Fruit fly (Drosophila melanogaster): ENCODE measurements around the gene CG34175.

Gene CG34175

DNA sequence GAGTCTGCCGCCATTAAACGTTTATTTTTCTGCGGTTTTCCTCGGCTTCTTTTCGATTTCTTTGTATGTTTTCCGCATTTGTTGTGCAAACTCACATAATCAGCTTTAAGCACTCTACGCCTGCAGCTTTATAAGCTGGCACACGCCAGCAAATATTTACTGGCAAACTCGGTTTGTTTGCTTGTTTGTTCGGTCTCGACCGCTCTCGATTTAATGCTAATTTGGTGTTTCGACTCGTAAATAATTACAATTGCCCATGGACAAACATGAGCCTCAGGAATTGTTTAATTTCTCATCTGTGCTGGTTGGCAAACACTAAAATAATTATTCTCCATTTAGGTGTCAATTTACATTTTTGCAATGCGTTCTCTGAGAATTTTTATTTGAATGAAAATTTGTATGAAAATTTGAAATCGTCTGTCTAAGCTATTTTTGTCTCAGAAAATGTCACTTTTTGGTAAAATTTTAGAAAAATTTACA lies at the start of gene CG34175:
Gene CG34175, plus strand, starts transcription at position 430 of the 480 bp plus-strand sequence.
- no peak for TF ChIP-seq EcR (GFP tag; optimal IDR thresholded peaks at IDR 0.05)

DNA sequence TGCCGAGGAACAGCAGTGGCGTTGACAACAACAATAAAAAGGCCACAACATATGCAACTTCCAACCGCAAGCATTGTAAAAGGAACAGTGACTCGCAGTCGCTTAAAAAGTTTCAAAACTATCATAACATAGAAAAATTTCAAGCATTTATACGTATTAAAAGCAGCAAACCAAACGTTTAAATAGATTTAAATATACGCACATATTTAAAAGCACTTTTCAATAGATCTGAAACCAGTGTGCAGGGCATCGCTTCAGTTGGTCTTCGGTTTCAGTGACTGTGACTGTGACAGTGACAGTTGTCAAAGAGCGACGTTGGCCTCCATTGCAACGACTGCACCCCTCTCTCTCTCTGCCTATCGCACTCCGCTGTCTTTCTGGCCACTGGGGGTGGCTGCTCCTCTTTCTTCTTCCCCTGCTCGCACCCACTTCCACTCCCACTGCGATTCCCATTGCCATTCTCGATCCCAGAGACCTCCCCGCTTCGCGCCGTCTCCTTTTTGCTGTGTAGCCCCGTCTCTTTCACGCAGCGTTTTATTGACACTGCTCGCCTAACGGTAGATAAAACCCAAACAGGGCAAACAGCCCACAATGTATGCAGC lies 49.6 kb upstream of the CG34175 start:
- TF ChIP-seq psq (optimal IDR thresholded peaks at IDR 0.05) (no peak), EcR (GFP tag; optimal IDR thresholded peaks at IDR 0.05) (no peak), Dll (optimal IDR thresholded peaks at IDR 0.05) (no peak), CG8478 (optimal IDR thresholded peaks at IDR 0.05) (no peak), pan (optimal IDR thresholded peaks at IDR 0.05) (no peak)

- TF ChIP-seq usp (GFP tag; optimal IDR thresholded peaks at IDR 0.05): no peak
- TF ChIP-seq EcR (GFP tag; optimal IDR thresholded peaks at IDR 0.05): no peak
- no peak for TF ChIP-seq CG8478 (optimal IDR thresholded peaks at IDR 0.05)
- no peak for TF ChIP-seq Dll (optimal IDR thresholded peaks at IDR 0.05)
- TF ChIP-seq pan (optimal IDR thresholded peaks at IDR 0.05): no peak
Observed at dm6 chr2L:3351575-3352219, 46.1 kb upstream of the CG34175 start.

- no peak for TF ChIP-seq CG8478 (optimal IDR thresholded peaks at IDR 0.05)
- no peak for TF ChIP-seq EcR (GFP tag; optimal IDR thresholded peaks at IDR 0.05)
- TF ChIP-seq pan (optimal IDR thresholded peaks at IDR 0.05): no peak
- TF ChIP-seq usp (GFP tag; optimal IDR thresholded peaks at IDR 0.05): no peak
- TF ChIP-seq psq (optimal IDR thresholded peaks at IDR 0.05): no peak
- TF ChIP-seq Dll (optimal IDR thresholded peaks at IDR 0.05): no peak
Observed at dm6 chr2L:3352927-3353326, 44.9 kb upstream of the CG34175 start.

DNA sequence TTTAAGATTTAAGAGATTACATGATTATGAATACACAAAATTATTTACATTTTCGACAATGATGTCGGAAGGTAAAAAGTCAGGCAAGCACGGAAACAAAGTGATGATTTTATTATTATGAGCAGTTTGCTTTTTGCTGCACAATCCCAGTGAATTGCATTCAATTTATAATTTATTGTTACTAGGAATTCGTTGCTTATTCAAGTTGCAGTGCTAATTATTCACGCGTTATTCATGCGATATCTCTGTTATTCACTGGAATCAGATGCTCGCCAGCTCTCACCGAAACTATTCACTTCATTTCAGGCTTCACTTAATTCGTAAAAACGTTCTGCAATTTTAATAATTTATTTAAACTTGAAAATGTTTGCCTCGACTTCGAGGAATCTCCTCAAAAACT lies 44.0 kb upstream of the CG34175 start:
- TF ChIP-seq Dll (optimal IDR thresholded peaks at IDR 0.05): no peak

- TF ChIP-seq Dll (optimal IDR thresholded peaks at IDR 0.05) (no peak), EcR (GFP tag; optimal IDR thresholded peaks at IDR 0.05) (no peak), psq (optimal IDR thresholded peaks at IDR 0.05) (no peak), CG8478 (optimal IDR thresholded peaks at IDR 0.05) (no peak), pan (optimal IDR thresholded peaks at IDR 0.05) (no peak), usp (GFP tag; optimal IDR thresholded peaks at IDR 0.05) (no peak)
Observed at dm6 chr2L:3354642-3355380, 43.0 kb upstream of the CG34175 start, which contains the start of gene E23. Gene E23, minus strand, starts transcription at chr2L:3354829.

dm6 chr2L:3355791-3356190 lies 42.0 kb upstream of the CG34175 start:
- no peak for TF ChIP-seq CG8478 (optimal IDR thresholded peaks at IDR 0.05)

dm6 chr2L:3356193-3356645 lies 41.6 kb upstream of the CG34175 start:
- TF ChIP-seq Dll (optimal IDR thresholded peaks at IDR 0.05) (no peak), CG8478 (optimal IDR thresholded peaks at IDR 0.05) (no peak), pan (optimal IDR thresholded peaks at IDR 0.05) (no peak), EcR (GFP tag; optimal IDR thresholded peaks at IDR 0.05) (no peak), psq (optimal IDR thresholded peaks at IDR 0.05) (no peak), usp (GFP tag; optimal IDR thresholded peaks at IDR 0.05) (no peak)

- TF ChIP-seq EcR (GFP tag; optimal IDR thresholded peaks at IDR 0.05) (no peak), Dll (optimal IDR thresholded peaks at IDR 0.05) (no peak), CG8478 (optimal IDR thresholded peaks at IDR 0.05) (no peak), psq (optimal IDR thresholded peaks at IDR 0.05) (no peak), usp (GFP tag; optimal IDR thresholded peaks at IDR 0.05) (no peak), pan (optimal IDR thresholded peaks at IDR 0.05) (no peak)
Observed at dm6 chr2L:3356790-3357696, 40.8 kb upstream of the CG34175 start, which contains the start of gene CG8838. Gene CG8838, plus strand, starts transcription at chr2L:3357646.

DNA sequence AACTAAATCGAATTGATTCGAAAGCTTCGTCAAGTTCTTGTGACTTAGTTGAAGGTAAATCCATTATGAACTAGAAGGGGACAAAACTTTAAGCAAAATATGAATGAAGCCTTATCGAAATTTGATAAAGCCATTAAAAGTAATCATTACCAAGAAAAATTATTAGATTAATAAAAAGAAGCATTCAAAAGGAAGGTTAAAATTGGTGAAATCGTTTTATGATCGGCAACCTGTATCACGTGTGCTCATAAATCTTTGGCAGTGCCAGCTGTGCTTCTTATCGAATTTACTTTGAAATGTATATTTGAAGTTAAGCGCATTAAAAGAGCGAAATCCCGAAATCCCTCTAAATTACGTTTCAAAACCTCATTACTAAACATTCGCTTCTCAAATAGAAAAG lies 36.0 kb upstream of the CG34175 start:
- TF ChIP-seq pan (optimal IDR thresholded peaks at IDR 0.05) (no peak), EcR (GFP tag; optimal IDR thresholded peaks at IDR 0.05) (no peak), usp (GFP tag; optimal IDR thresholded peaks at IDR 0.05) (no peak), psq (optimal IDR thresholded peaks at IDR 0.05) (no peak), CG8478 (optimal IDR thresholded peaks at IDR 0.05) (no peak), Dll (optimal IDR thresholded peaks at IDR 0.05) (no peak)

- TF ChIP-seq Dll (optimal IDR thresholded peaks at IDR 0.05) (no peak), EcR (GFP tag; optimal IDR thresholded peaks at IDR 0.05) (no peak), usp (GFP tag; optimal IDR thresholded peaks at IDR 0.05) (no peak), pan (optimal IDR thresholded peaks at IDR 0.05) (no peak), psq (optimal IDR thresholded peaks at IDR 0.05) (no peak), CG8478 (optimal IDR thresholded peaks at IDR 0.05) (no peak)
Observed at dm6 chr2L:3366043-3366679, 31.7 kb upstream of the CG34175 start.

All from whole organism.